Fruit fly (Drosophila melanogaster) whole organism, prepupa: ENCODE data around the gene Lst8.

Experiments used
- CG16779 ChIP-seq: fragments of 200-800 bp; sonication (Bioruptor generic); optimal IDR thresholded peaks from 3 replicates; lab custom pipeline; 2017; ENCODE audit warnings: missing biosample characterization, mild to moderate bottlenecking, missing genetic modification characterization
- CG34406 ChIP-seq: fragments of 200-800 bp; sonication (Bioruptor generic); optimal IDR thresholded peaks from 3 replicates; lab custom pipeline; 2016; ENCODE audit warnings: missing biosample characterization, missing genetic modification characterization
- CG8632 ChIP-seq: fragments of 200-800 bp; sonication (Bioruptor generic); optimal IDR thresholded peaks from 3 replicates; lab custom pipeline; 2016; ENCODE audit warnings: missing biosample characterization, missing genetic modification characterization
- Eip93F ChIP-seq: fragments of 200-800 bp; sonication (Bioruptor generic); optimal IDR thresholded peaks from 2 replicates; lab custom pipeline; 2016; ENCODE audit warnings: missing biosample characterization, mild to moderate bottlenecking, missing genetic modification characterization
- Hr39 ChIP-seq: fragments of 200-800 bp; sonication (Bioruptor generic); optimal IDR thresholded peaks from 2 replicates; lab custom pipeline; 2016; ENCODE audit warnings: missing biosample characterization, missing genetic modification characterization
- Hr4 ChIP-seq: fragments of 200-800 bp; sonication (Bioruptor generic); optimal IDR thresholded peaks from 3 replicates; lab custom pipeline; 2016; ENCODE audit warnings: missing biosample characterization, missing genetic modification characterization
- Met ChIP-seq: fragments of 200-800 bp; sonication (Bioruptor generic); optimal IDR thresholded peaks from 3 replicates; lab custom pipeline; 2016; ENCODE audit warnings: missing biosample characterization, missing genetic modification characterization
- pdm3 ChIP-seq: fragments of 200-800 bp; sonication (Bioruptor generic); optimal IDR thresholded peaks from 3 replicates; lab custom pipeline; 2016; ENCODE audit warnings: missing biosample characterization, missing genetic modification characterization
- spab ChIP-seq: fragments of 200-800 bp; sonication (Bioruptor generic); optimal IDR thresholded peaks from 2 replicates; lab custom pipeline; 2017; ENCODE audit warnings: missing biosample characterization, mild to moderate bottlenecking, missing genetic modification characterization, missing genetic modification reagents

DNA sequence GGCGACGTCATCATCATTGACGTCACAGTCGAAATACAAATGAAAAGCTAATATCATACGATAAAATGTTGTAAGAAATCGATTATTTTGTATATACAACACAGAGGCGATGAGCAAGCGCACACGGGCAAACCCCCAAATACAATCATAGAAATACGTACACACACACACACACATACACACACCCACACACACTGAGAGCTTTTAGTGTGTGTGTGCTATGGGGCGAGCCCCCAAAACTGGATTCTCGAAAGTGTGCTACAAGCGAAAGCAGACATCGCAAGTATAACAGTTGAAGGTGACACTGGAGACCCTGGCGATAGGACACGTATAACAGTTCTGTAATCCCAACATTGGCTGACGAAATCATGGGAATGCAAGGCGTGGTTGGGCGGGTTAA lies 23.9 kb downstream of the Lst8 start:
- TF ChIP-seq Hr4 (GFP tag; lab: Kevin White, UChicago) = no peak
- no peak for TF ChIP-seq Hr39
- no peak for TF ChIP-seq pdm3 (GFP tag; lab: Kevin White, UChicago)
- TF ChIP-seq Met (GFP tag; lab: Kevin White, UChicago) = no peak
- no peak for TF ChIP-seq CG16779 (tag; lab: Kevin White, UChicago)
- TF ChIP-seq CG34406 (GFP tag; lab: Kevin White, UChicago) = no peak
- TF ChIP-seq spab (GFP tag; lab: Kevin White, UChicago) = no peak
- no peak for TF ChIP-seq Eip93F (GFP tag; lab: Kevin White, UChicago)
- no peak for TF ChIP-seq CG8632
